Worm (Caenorhabditis elegans): ENCODE results near the gene W09D10.4.

ce11 chrIII:10758422-10758821 lies 42.4 kb upstream of the W09D10.4 start, which contains the start of gene K01G5.10:
- TF ChIP-seq pha-4 (tag; optimal IDR thresholded peaks at IDR 0.05) (no peak), ceh-83 (GFP tag; optimal IDR thresholded peaks at IDR 0.05) (no peak), bed-3 (GFP tag; optimal IDR thresholded peaks at IDR 0.05) (no peak), lin-32 (GFP tag; optimal IDR thresholded peaks at IDR 0.05) (no peak), unc-62 (GFP tag; optimal IDR thresholded peaks at IDR 0.05) (no peak)
